Worm (Caenorhabditis elegans) whole organism, mixed stage, embryonic: ENCODE measurements around the gene C07A9.13.
A peak's percentile ranks its signal among the peaks of the same experiment; 100 is the strongest.

Experiments used
- bed-3 ChIP-seq: fragments of 200-800 bp; sonication (Bioruptor generic); optimal IDR thresholded peaks from 3 replicates; lab custom pipeline; 2018; ENCODE audit warnings: mild to moderate bottlenecking, missing genetic modification characterization, moderate library complexity, missing compliant biosample characterization
- blmp-1 ChIP-seq: fragments of 150-350 bp; optimal IDR thresholded peaks from 2 replicates; lab custom pipeline; 2014; ENCODE audit warnings: missing biosample characterization, missing genetic modification characterization
- ceh-39 ChIP-seq: fragments of 150-350 bp; optimal IDR thresholded peaks from 2 replicates; lab custom pipeline; 2014; ENCODE audit warnings: missing biosample characterization, missing genetic modification characterization
- ceh-43 ChIP-seq: fragments of 200-800 bp; sonication (Bioruptor generic); optimal IDR thresholded peaks from 2 replicates; lab custom pipeline; 2018; ENCODE audit warnings: mild to moderate bottlenecking, missing genetic modification characterization, moderate library complexity, missing compliant biosample characterization
- ceh-83 ChIP-seq: fragments of 200-800 bp; sonication (Bioruptor generic); optimal IDR thresholded peaks from 2 replicates; lab custom pipeline; 2018; ENCODE audit warnings: mild to moderate bottlenecking, missing genetic modification characterization, missing compliant biosample characterization
- ces-1 ChIP-seq: fragments of 150-350 bp; optimal IDR thresholded peaks from 2 replicates; lab custom pipeline; 2014; ENCODE audit warnings: missing biosample characterization, missing genetic modification reagents, missing genetic modification characterization
- drap-1 ChIP-seq: fragments of 200-800 bp; sonication (Bioruptor generic); optimal IDR thresholded peaks from 3 replicates; lab custom pipeline; 2018; ENCODE audit warnings: mild to moderate bottlenecking, missing genetic modification characterization, missing compliant biosample characterization
- elt-1 ChIP-seq: sonication (generic microtip); optimal IDR thresholded peaks from 2 replicates; lab custom pipeline; 2017; ENCODE audit warnings: missing genetic modification characterization, mild to moderate bottlenecking, missing compliant biosample characterization, antibody characterized with exemption, moderate library complexity, borderline replicate concordance; ENCODE audit not compliant: insufficient read depth
- elt-3 ChIP-seq: fragments of 150-350 bp; optimal IDR thresholded peaks from 2 replicates; lab custom pipeline; 2014; ENCODE audit warnings: missing biosample characterization, missing genetic modification characterization
- flh-1 ChIP-seq: fragments of 200-800 bp; sonication (Bioruptor generic); optimal IDR thresholded peaks from 2 replicates; lab custom pipeline; 2018; ENCODE audit warnings: mild to moderate bottlenecking, missing genetic modification characterization, moderate library complexity, missing compliant biosample characterization
- ham-2 ChIP-seq: fragments of 200-800 bp; sonication (Bioruptor generic); optimal IDR thresholded peaks from 2 replicates; lab custom pipeline; 2018; ENCODE audit warnings: mild to moderate bottlenecking, missing genetic modification characterization, missing compliant biosample characterization
- hlh-1 ChIP-seq: fragments of 150-350 bp; optimal IDR thresholded peaks from 2 replicates; lab custom pipeline; 2014; ENCODE audit warnings: missing biosample characterization, missing genetic modification reagents, missing genetic modification characterization
- lin-32 ChIP-seq: fragments of 200-800 bp; sonication (Bioruptor generic); optimal IDR thresholded peaks from 2 replicates; lab custom pipeline; 2018; ENCODE audit warnings: mild to moderate bottlenecking, missing genetic modification characterization, missing compliant biosample characterization
- lsy-2 ChIP-seq: fragments of 150-350 bp; optimal IDR thresholded peaks from 2 replicates; lab custom pipeline; 2014; ENCODE audit warnings: missing biosample characterization, missing genetic modification characterization
- mep-1 ChIP-seq: fragments of 150-350 bp; optimal IDR thresholded peaks from 2 replicates; lab custom pipeline; 2017; ENCODE audit warnings: missing biosample characterization, missing genetic modification reagents, missing genetic modification characterization, inconsistent platforms
- mls-2 ChIP-seq: sonication (generic microtip); optimal IDR thresholded peaks from 2 replicates; lab custom pipeline; 2016; ENCODE audit warnings: mild to moderate bottlenecking, missing genetic modification characterization, moderate library complexity, missing compliant biosample characterization
- nhr-12 ChIP-seq: fragments of 150-350 bp; optimal IDR thresholded peaks from 2 replicates; lab custom pipeline; 2014; ENCODE audit warnings: missing biosample characterization, missing genetic modification characterization
- nhr-2 ChIP-seq: fragments of 150-350 bp; optimal IDR thresholded peaks from 2 replicates; lab custom pipeline; 2014; ENCODE audit warnings: missing biosample characterization, missing genetic modification characterization
- nhr-28 ChIP-seq: fragments of 150-350 bp; optimal IDR thresholded peaks from 2 replicates; lab custom pipeline; 2014; ENCODE audit warnings: missing biosample characterization, missing genetic modification characterization
- nhr-76 ChIP-seq: sonication (generic microtip); optimal IDR thresholded peaks from 2 replicates; lab custom pipeline; 2017; ENCODE audit warnings: missing biosample characterization, missing genetic modification characterization
- pha-4 ChIP-seq: fragments of 150-350 bp; optimal IDR thresholded peaks from 2 replicates; lab custom pipeline; 2018; ENCODE audit warnings: missing biosample characterization, missing genetic modification reagents, missing genetic modification characterization
- sptf-1 ChIP-seq: sonication (generic microtip); optimal IDR thresholded peaks from 2 replicates; lab custom pipeline; 2017; ENCODE audit warnings: mild to moderate bottlenecking, missing genetic modification characterization, moderate library complexity, missing compliant biosample characterization
- tbx-8 ChIP-seq: fragments of 200-800 bp; sonication (Bioruptor generic); optimal IDR thresholded peaks from 2 replicates; lab custom pipeline; 2018; ENCODE audit warnings: mild to moderate bottlenecking, missing genetic modification characterization, moderate library complexity, missing compliant biosample characterization
- unc-120 ChIP-seq: sonication (generic microtip); optimal IDR thresholded peaks from 2 replicates; lab custom pipeline; 2017; ENCODE audit warnings: missing genetic modification characterization, missing compliant biosample characterization; ENCODE audit not compliant: poor library complexity, severe bottlenecking
- unc-39 ChIP-seq: fragments of 150-350 bp; optimal IDR thresholded peaks from 2 replicates; lab custom pipeline; 2014; ENCODE audit warnings: missing biosample characterization, missing genetic modification characterization
- unc-62 ChIP-seq: fragments of 150-350 bp; optimal IDR thresholded peaks from 2 replicates; lab custom pipeline; 2014; ENCODE audit warnings: missing biosample characterization, missing genetic modification reagents, missing genetic modification characterization
- ztf-11 ChIP-seq: fragments of 150-350 bp; optimal IDR thresholded peaks from 2 replicates; lab custom pipeline; 2014; ENCODE audit warnings: missing biosample characterization, missing genetic modification characterization

C07A9.13 gene

ce11 chrIII:9666668-9667067 lies 14.4 kb downstream of the C07A9.13 start:
- peak; percentile 18 for TF ChIP-seq mep-1 (tag; lab: Kevin White, UChicago)
- TF ChIP-seq unc-120 = peak; percentile 14
- TF ChIP-seq lsy-2 (tag; lab: Kevin White, UChicago) = no peak
- peak; percentile 66 for TF ChIP-seq unc-62 (GFP tag; lab: Kevin White, UChicago)

- no peak for TF ChIP-seq ceh-83 (GFP tag; lab: Kevin White, UChicago)
- no peak for TF ChIP-seq ham-2 (GFP tag; lab: Kevin White, UChicago)
- no peak for TF ChIP-seq bed-3 (GFP tag; lab: Kevin White, UChicago)
- TF ChIP-seq mls-2 (tag; lab: Kevin White, UChicago) = no peak
- TF ChIP-seq, all 35 proteins: peak for 0
Observed at ce11 chrIII:9666239-9666638, 14.9 kb downstream of the C07A9.13 start.

- no peak for TF ChIP-seq mls-2 (tag; lab: Kevin White, UChicago)
- TF ChIP-seq lin-32 = no peak
- peak; percentile 18 for TF ChIP-seq unc-62 (GFP tag; lab: Kevin White, UChicago)
- no peak for TF ChIP-seq ceh-43
- no peak for TF ChIP-seq nhr-2 (tag; lab: Kevin White, UChicago)
- TF ChIP-seq lsy-2 (tag; lab: Kevin White, UChicago) = no peak
- TF ChIP-seq unc-120 = peak; percentile 19
- TF ChIP-seq, all 35 proteins: peak for 2
Observed at ce11 chrIII:9665490-9666179, 15.5 kb downstream of the C07A9.13 start.

ce11 chrIII:9664484-9665221 lies 16.5 kb downstream of the C07A9.13 start:
- TF ChIP-seq pha-4 (tag; lab: Kevin White, UChicago) (peak; percentile 51), ces-1 (GFP tag; lab: Kevin White, UChicago) (peak; percentile 30), ztf-11 (tag; lab: Kevin White, UChicago) (no peak), ceh-83 (GFP tag; lab: Kevin White, UChicago) (no peak), ham-2 (GFP tag; lab: Kevin White, UChicago) (no peak), ceh-43 (no peak), drap-1 (GFP tag; lab: Kevin White, UChicago) (no peak), hlh-1 (no peak), unc-120 (no peak), sptf-1 (tag; lab: Kevin White, UChicago) (no peak), nhr-12 (tag; lab: Kevin White, UChicago) (no peak), nhr-28 (no peak)

- TF ChIP-seq flh-1 (GFP tag; lab: Kevin White, UChicago) (no peak), nhr-12 (tag; lab: Kevin White, UChicago) (no peak), nhr-76 (tag; lab: Kevin White, UChicago) (no peak), hlh-1 (no peak), unc-120 (no peak), pha-4 (tag; lab: Kevin White, UChicago) (no peak), mls-2 (tag; lab: Kevin White, UChicago) (no peak), lin-32 (no peak), ztf-11 (tag; lab: Kevin White, UChicago) (no peak), tbx-8 (GFP tag; lab: Kevin White, UChicago) (no peak), blmp-1 (tag; lab: Kevin White, UChicago) (no peak), unc-39 (tag; lab: Kevin White, UChicago) (no peak), elt-1 (tag; lab: Kevin White, UChicago) (no peak), unc-62 (GFP tag; lab: Kevin White, UChicago) (no peak), elt-3 (tag; lab: Kevin White, UChicago) (no peak), mep-1 (tag; lab: Kevin White, UChicago) (no peak), bed-3 (GFP tag; lab: Kevin White, UChicago) (no peak), lsy-2 (tag; lab: Kevin White, UChicago) (no peak), nhr-28 (no peak), ceh-39 (tag; lab: Kevin White, UChicago) (no peak)
Observed at ce11 chrIII:9663943-9664342, 17.2 kb downstream of the C07A9.13 start.
